Fruit fly (Drosophila melanogaster) Kc167 (cell line): ENCODE measurements around the gene CG32344.

ENCODE experiments used
- Myc ChIP-seq: fragments of >200 bp; optimal IDR thresholded peaks from 2 replicates; lab custom pipeline; 2017; ENCODE audit warnings: missing external identifiers
- Sin3A ChIP-seq: fragments of >200 bp; optimal IDR thresholded peaks from 2 replicates; lab custom pipeline; 2018; ENCODE audit warnings: missing external identifiers
- h ChIP-seq: fragments of >200 bp; optimal IDR thresholded peaks from 3 replicates; lab custom pipeline; 2018; ENCODE audit warnings: missing external identifiers
- insv ChIP-seq: fragments of >200 bp; optimal IDR thresholded peaks from 3 replicates; lab custom pipeline; 2018; ENCODE audit warnings: missing external identifiers
- psq ChIP-seq: fragments of >200 bp; optimal IDR thresholded peaks from 2 replicates; lab custom pipeline; 2017; ENCODE audit warnings: missing external identifiers
- ttk ChIP-seq: sonication (Bioruptor generic); optimal IDR thresholded peaks from 2 replicates; lab custom pipeline; 2017; ENCODE audit warnings: missing external identifiers

The CG32344 gene

DNA sequence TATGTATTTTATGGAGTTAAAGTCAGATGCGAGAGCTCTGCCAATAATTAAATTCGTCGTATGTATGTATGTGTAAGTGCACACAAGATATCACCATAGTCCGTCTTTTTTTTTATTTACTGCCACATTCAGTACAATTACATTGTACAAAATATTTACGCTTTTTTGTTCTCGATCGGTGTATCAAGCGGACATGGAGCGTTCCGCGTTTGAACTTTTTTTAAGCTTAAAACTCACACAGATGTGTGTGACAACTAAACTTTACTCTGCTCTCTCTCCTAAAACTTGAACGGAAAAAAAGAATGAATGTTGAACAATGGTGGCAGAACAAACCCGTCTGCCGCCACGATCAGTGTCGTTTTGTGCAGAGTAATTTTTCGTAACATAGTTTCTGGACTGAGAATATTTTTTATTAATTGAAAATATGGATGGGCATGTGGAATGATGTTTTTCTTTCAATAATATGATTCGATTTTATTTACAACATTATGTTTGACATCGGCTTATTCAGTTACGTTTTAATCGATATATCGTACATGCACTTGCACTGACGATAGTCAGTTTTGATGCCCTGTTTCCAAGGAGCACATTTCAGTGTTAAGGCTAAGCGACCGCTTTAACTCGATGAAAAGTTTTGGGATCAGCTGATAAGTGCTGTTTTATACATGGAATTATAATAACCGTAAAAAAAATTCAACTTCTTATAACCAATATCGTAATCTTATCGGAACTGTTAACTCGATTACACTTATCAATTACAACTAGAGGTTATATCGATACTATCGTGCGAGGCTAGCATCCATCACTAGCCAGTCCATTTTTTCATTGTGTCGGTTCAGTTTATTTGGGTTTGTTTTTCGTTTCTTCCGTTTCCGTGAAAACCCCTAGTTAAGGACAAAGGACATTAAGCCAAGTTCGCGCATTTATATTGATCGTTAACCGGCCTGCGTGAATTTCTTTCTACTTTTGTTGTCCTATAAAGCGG lies 22.4 kb upstream of the CG32344 start, which contains the start of gene mth:
TSS of gene mth (minus strand) at position 302 of the 985 bp plus-strand sequence.
- TF ChIP-seq Myc (lab: Kevin White, UChicago) (no peak), psq (lab: Kevin White, UChicago) (no peak), Sin3A (lab: Kevin White, UChicago) (no peak), insv (lab: Kevin White, UChicago) (no peak), h (lab: Kevin White, UChicago) (no peak), ttk (lab: Kevin White, UChicago) (no peak)

DNA sequence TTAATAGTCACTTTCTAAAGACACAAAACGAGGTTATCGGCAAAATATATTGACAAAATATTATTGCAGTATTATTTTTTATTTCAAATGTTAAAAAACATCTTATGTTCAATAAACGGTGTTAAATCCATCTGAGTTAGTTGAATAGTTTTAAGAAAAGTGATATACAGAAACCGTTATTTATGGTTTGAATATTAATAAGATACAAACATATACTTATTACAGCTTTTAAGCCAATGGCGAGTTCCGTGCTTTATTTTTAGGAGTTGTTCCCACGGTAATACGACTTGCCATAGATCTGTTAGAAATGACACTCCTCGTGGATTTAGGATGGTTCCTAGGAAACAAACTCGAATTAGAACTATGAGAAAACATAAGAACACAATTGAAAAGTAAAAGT lies 18.8 kb upstream of the CG32344 start:
- TF ChIP-seq h (lab: Kevin White, UChicago) (no peak), ttk (lab: Kevin White, UChicago) (no peak), insv (lab: Kevin White, UChicago) (no peak), Sin3A (lab: Kevin White, UChicago) (no peak)

DNA sequence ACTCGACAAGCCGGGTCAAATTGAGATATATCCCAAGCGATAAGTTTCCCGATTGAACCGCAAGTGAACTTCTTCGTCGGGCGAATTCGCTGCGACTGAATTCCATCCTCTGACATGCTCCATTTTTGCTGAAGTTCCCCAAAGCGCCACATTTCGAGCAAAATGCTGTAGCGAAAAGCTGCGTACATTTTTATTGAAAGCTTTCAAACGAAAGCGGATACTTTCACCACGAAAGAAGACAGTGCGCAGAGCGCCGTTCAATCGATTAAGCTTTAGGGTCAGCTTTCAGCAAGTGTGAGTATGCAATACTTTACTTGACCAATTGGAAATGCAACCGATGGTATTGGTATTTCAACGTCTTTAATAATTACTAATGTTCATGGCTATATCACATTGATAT lies 18.3 kb upstream of the CG32344 start, which contains the start of gene mthl10:
TSS of gene mthl10 (minus strand) at position 77 of the 400 bp plus-strand sequence.
- TF ChIP-seq Myc (lab: Kevin White, UChicago) = no peak
- TF ChIP-seq insv (lab: Kevin White, UChicago) = no peak
- no peak for TF ChIP-seq psq (lab: Kevin White, UChicago)
- no peak for TF ChIP-seq Sin3A (lab: Kevin White, UChicago)
- TF ChIP-seq h (lab: Kevin White, UChicago) = no peak
- no peak for TF ChIP-seq ttk (lab: Kevin White, UChicago)

DNA sequence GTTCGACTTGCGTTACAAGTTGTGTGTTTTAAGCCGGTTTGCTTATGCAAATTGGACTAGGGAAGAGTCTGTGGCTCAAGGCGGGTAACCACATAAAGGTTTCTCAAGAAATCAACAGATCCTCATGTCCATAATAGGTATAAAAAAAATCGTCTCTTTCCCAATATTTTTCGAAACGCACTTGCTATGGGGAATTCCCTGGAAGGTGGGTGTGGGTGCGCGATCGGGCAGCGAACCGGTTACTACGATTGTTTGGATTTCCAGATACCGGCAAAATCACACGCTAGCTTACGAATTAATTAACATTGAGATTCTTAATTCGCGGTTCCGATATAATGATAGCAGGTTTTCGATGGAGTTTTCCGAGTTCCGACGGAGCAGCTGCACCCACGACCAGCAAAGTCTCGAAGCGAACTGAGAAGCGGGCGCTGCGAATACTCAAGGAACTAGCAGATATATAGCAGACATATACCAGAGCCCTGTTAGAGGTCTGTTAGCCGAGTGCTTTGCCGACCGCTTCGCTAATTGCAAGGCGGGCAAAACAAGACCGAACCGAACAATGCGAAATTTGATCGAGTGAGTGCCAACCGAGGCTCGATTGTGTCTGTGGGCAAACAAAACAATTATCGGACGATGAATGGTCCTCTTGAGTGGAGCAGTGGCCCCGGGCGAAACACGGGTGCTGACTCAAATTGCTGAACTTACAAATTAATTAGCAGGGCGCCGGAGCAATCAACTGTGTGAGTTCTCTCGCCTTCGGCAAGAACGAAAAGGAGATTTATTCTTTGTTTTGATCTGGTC lies 16.7 kb upstream of the CG32344 start:
- TF ChIP-seq psq (lab: Kevin White, UChicago) (no peak), Myc (lab: Kevin White, UChicago) (no peak), insv (lab: Kevin White, UChicago) (no peak), Sin3A (lab: Kevin White, UChicago) (no peak), ttk (lab: Kevin White, UChicago) (no peak), h (lab: Kevin White, UChicago) (no peak)

DNA sequence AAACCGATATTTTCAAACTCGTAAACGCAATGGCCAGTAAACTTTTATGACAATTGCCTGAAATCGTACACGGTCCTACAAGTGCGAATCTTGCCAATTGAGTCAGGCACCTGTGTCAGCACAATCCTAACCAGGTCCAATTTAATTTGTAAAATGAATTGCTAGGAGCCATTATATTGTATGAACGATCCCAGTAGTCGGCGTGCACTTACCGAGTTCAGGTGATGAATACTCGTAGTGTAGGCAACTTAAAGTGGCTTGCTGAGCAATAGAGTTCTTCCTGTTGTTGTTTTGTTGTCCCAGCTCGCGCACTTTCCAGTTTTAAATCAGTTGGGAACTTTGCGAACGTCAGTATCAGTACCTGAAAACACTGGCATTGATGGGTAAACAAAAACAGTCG lies 16.0 kb upstream of the CG32344 start:
- TF ChIP-seq Sin3A (lab: Kevin White, UChicago) (no peak), Myc (lab: Kevin White, UChicago) (no peak), h (lab: Kevin White, UChicago) (no peak), ttk (lab: Kevin White, UChicago) (no peak), insv (lab: Kevin White, UChicago) (no peak), psq (lab: Kevin White, UChicago) (no peak)

DNA sequence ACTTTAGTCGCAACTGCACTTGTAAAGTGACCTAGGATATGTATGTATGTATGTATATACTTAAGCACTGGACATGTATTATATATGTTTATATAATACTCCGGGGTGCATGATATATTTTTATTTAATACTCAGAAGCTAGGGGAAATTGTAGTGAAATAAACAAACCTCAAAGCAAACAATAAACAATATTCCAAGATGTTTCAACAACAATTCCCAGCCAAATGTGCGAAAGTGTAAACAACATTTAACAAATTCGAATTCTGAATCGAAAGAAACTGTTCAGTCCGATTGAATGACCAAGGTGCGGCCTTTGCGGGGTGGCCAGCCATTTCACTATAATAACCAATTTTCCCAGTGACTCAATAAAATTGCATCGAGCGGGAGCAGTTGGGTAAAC lies 15.6 kb upstream of the CG32344 start:
- TF ChIP-seq insv (lab: Kevin White, UChicago) (no peak), Myc (lab: Kevin White, UChicago) (no peak), psq (lab: Kevin White, UChicago) (no peak), ttk (lab: Kevin White, UChicago) (no peak), h (lab: Kevin White, UChicago) (no peak), Sin3A (lab: Kevin White, UChicago) (no peak)

DNA sequence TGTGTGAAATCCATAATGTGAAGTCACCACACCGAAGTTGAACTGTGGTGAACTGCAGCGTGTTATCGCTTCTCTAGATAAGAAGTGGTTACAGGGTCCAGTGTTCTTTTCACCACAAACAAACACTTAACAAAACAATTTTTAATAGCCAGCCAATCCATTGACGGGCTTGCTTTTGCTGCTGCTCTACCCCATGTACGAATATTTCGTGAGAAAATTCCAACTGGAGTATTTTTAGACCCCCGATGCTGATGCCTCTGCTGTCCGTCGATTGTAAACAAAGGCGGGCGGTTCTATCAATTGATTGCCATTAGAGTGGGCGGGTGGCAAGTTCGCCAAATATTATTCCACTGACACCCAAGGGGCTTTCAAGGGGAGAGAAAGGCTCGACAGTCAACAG lies 14.6 kb upstream of the CG32344 start:
- TF ChIP-seq psq (lab: Kevin White, UChicago) = no peak
- TF ChIP-seq Sin3A (lab: Kevin White, UChicago) = no peak
- no peak for TF ChIP-seq ttk (lab: Kevin White, UChicago)
- TF ChIP-seq Myc (lab: Kevin White, UChicago) = no peak
- no peak for TF ChIP-seq h (lab: Kevin White, UChicago)

DNA sequence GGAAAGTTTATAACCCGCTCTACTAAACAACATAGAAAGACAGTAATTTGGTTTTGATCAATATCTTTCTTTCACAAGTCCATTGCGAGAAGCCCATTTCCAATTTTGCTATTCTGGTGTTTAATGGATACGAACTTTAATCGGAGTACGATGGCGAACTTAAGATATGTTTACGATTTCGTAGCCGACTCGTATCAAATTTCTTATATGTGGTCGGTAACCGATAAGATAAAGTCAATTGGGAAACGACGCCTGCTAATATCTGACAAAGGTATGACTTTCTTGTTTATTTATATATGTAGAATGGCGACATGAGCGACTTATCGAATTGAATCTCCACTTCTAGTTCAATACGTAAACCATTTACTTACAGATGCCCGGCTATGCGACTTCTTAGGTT lies 13.6 kb upstream of the CG32344 start:
- TF ChIP-seq psq (lab: Kevin White, UChicago) (no peak), Myc (lab: Kevin White, UChicago) (no peak), insv (lab: Kevin White, UChicago) (no peak), h (lab: Kevin White, UChicago) (no peak), Sin3A (lab: Kevin White, UChicago) (no peak), ttk (lab: Kevin White, UChicago) (no peak)

DNA sequence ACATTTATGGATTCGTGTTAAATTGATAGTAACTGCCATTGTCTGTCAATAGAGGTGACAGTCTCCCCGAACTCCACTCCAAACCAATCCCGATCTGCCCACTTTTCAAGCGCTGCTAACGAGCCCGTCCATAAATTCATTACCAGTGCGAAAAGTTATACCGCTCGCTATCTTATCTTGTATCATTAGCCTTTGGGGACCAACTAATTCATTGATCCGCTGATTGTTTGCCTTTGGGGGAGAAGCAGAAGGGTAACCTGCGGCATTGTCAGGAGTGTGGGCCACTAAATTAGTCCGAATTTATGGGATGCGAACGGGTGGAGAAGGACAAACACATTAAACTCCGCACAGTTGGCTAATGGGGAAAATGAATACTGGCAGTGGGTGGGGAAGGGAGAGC lies 12.6 kb upstream of the CG32344 start:
- no peak for TF ChIP-seq Myc (lab: Kevin White, UChicago)
- no peak for TF ChIP-seq insv (lab: Kevin White, UChicago)
- no peak for TF ChIP-seq h (lab: Kevin White, UChicago)
- no peak for TF ChIP-seq ttk (lab: Kevin White, UChicago)
- no peak for TF ChIP-seq psq (lab: Kevin White, UChicago)
- TF ChIP-seq Sin3A (lab: Kevin White, UChicago) = no peak

DNA sequence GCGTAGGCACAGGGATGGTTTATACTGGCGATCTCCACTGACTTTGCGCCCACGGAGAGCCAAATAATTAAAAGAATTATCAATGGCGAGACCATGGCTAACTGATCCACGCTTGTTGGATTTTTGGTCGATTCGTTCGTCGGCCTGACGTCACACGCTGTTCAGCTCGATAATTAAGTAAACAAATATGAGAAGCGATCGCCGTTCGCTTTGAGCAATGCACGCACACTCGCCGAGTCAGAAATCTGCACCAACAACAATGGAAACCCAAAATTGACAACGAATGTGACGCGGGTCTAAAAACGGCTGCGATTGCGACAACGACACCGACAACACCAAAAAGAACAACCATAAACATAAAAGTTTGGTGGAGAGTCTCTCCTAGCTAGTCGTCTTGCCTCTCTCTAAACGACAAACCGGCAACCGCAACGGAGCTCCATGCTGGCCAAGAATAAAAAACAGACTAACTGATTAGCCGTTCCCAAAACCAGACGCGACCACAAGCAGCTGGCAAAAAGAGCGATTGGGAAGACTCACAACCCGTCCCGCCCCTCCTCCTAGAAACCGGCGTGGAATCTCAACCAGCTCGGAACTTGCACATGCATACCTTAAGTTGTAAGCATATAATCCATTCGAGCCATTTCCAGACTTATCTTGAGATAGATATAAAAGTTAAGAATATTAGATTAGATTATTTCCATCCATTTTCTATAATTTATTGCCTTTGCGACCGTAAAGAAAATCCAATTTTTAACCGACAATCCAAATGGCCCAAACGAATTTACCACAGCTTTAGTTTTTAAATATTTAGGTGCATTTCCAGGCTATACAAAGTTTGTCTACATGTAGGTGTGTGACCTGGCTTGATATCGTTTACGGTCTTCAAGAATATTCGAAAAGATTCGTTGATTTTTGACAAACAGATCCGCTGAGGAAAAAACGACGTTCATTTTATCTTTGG lies 7.6 kb upstream of the CG32344 start, which contains the start of gene mthl9:
TSS of gene mthl9 (minus strand) at position 468 of the 961 bp plus-strand sequence.
- TF ChIP-seq insv (lab: Kevin White, UChicago) (no peak), psq (lab: Kevin White, UChicago) (no peak), Sin3A (lab: Kevin White, UChicago) (no peak), Myc (lab: Kevin White, UChicago) (no peak), ttk (lab: Kevin White, UChicago) (no peak), h (lab: Kevin White, UChicago) (no peak)
